Fruit fly (Drosophila melanogaster) whole organism, embryonic: ENCODE measurements around the gene Ifrd1.
A peak's percentile ranks its signal among the peaks of the same experiment; 100 is the strongest.

Experiments used
- ATbp ChIP-seq: fragments of 200-800 bp; sonication (Bioruptor generic); optimal IDR thresholded peaks from 2 replicates; lab custom pipeline; 2017; ENCODE audit warnings: missing biosample characterization, mild to moderate bottlenecking, missing genetic modification characterization, missing genetic modification reagents
- CG10543 ChIP-seq: fragments of 200-800 bp; sonication (Bioruptor generic); optimal IDR thresholded peaks from 3 replicates; lab custom pipeline; 2017; ENCODE audit warnings: missing biosample characterization, mild to moderate bottlenecking, missing genetic modification characterization, moderate library complexity
- CG11093 ChIP-seq: fragments of 200-800 bp; sonication (Bioruptor generic); IDR thresholded peaks from 3 replicates; pipeline ENCODE4 v1.3.6; 2022; ENCODE audit warnings: missing biosample characterization, missing genetic modification characterization
- CG11456 ChIP-seq: fragments of 200-800 bp; sonication (Bioruptor generic); IDR thresholded peaks from 3 replicates; pipeline ENCODE4 v1.3.6; 2022; ENCODE audit warnings: missing biosample characterization, missing genetic modification characterization
- CG11504 ChIP-seq: fragments of 200-800 bp; sonication (Bioruptor generic); optimal IDR thresholded peaks from 3 replicates; lab custom pipeline; 2019; ENCODE audit warnings: missing biosample characterization, mild to moderate bottlenecking, missing genetic modification characterization, moderate library complexity
- CG11560 ChIP-seq: fragments of 200-800 bp; sonication (Bioruptor generic); IDR thresholded peaks from 3 replicates; pipeline ENCODE4 v1.3.6; 2022; ENCODE audit warnings: missing biosample characterization, missing genetic modification characterization
- CG12236 ChIP-seq: fragments of 200-800 bp; sonication (Bioruptor generic); optimal IDR thresholded peaks from 2 replicates; lab custom pipeline; 2016; ENCODE audit warnings: missing biosample characterization, missing genetic modification characterization
- CG12391 ChIP-seq: fragments of 200-800 bp; sonication (Bioruptor generic); optimal IDR thresholded peaks from 3 replicates; lab custom pipeline; 2018; ENCODE audit warnings: missing biosample characterization, mild to moderate bottlenecking, missing genetic modification characterization, moderate library complexity
- CG12744 ChIP-seq: fragments of 200-800 bp; sonication (Bioruptor generic); optimal IDR thresholded peaks from 2 replicates; lab custom pipeline; 2016; ENCODE audit warnings: missing biosample characterization, missing genetic modification characterization
- CG15011 ChIP-seq: fragments of 200-800 bp; sonication (Bioruptor generic); optimal IDR thresholded peaks from 3 replicates; lab custom pipeline; 2018; ENCODE audit warnings: missing biosample characterization, mild to moderate bottlenecking, missing genetic modification characterization
- CG15269 ChIP-seq: fragments of 200-800 bp; sonication (Bioruptor generic); optimal IDR thresholded peaks from 2 replicates; lab custom pipeline; 2018; ENCODE audit warnings: missing biosample characterization, mild to moderate bottlenecking, missing genetic modification characterization, moderate library complexity
- CG16813 ChIP-seq: fragments of 200-800 bp; sonication (Bioruptor generic); IDR thresholded peaks from 3 replicates; pipeline ENCODE4 v1.3.6; 2022; ENCODE audit warnings: missing biosample characterization, missing genetic modification characterization; ENCODE audit not compliant: partially characterized antibody
- CG2712 ChIP-seq: fragments of 200-800 bp; optimal IDR thresholded peaks from 3 replicates; lab custom pipeline; 2019; ENCODE audit warnings: missing biosample characterization, mild to moderate bottlenecking, missing genetic modification characterization, moderate library complexity
- CG3163 ChIP-seq: fragments of 200-800 bp; sonication (Bioruptor generic); optimal IDR thresholded peaks from 3 replicates; lab custom pipeline; 2016; ENCODE audit warnings: missing biosample characterization, missing genetic modification characterization
- CG33557 ChIP-seq: fragments of 200-800 bp; sonication (Bioruptor generic); optimal IDR thresholded peaks from 2 replicates; lab custom pipeline; 2019; ENCODE audit warnings: missing biosample characterization, mild to moderate bottlenecking, missing genetic modification characterization, moderate library complexity
- CG3726 ChIP-seq: fragments of 200-800 bp; sonication (Bioruptor generic); IDR thresholded peaks from 3 replicates; pipeline ENCODE4, ENCODE4 v1.3.6; 2022; ENCODE audit warnings: missing biosample characterization, missing genetic modification characterization
- CG4282 ChIP-seq: fragments of 200-800 bp; sonication (Bioruptor generic); optimal IDR thresholded peaks from 2 replicates; lab custom pipeline; 2016; ENCODE audit warnings: missing biosample characterization, missing genetic modification characterization
- CG4707 ChIP-seq: fragments of 200-800 bp; sonication (Bioruptor generic); optimal IDR thresholded peaks from 2 replicates; lab custom pipeline; 2018; ENCODE audit warnings: missing biosample characterization, mild to moderate bottlenecking, missing genetic modification characterization, moderate library complexity
- CG6689 ChIP-seq: fragments of 200-800 bp; sonication (Bioruptor generic); IDR thresholded peaks from 2 replicates; pipeline ENCODE4 v1.3.6; 2022; ENCODE audit warnings: missing biosample characterization, missing genetic modification characterization
- CG7357 ChIP-seq: fragments of 200-800 bp; sonication (Bioruptor generic); IDR thresholded peaks from 3 replicates; pipeline ENCODE4 v1.3.6; 2022; ENCODE audit warnings: missing biosample characterization, missing genetic modification characterization
- CG7839 ChIP-seq: fragments of 200-800 bp; sonication (Bioruptor generic); optimal IDR thresholded peaks from 3 replicates; lab custom pipeline; 2018; ENCODE audit warnings: missing biosample characterization, mild to moderate bottlenecking, missing genetic modification characterization, moderate library complexity
- CG8089 ChIP-seq: fragments of 200-800 bp; sonication (Bioruptor generic); optimal IDR thresholded peaks from 3 replicates; lab custom pipeline; 2016; ENCODE audit warnings: missing biosample characterization, missing genetic modification characterization
- CG9437 ChIP-seq: fragments of 200-800 bp; sonication (Bioruptor generic); optimal IDR thresholded peaks from 2 replicates; lab custom pipeline; 2018; ENCODE audit warnings: missing biosample characterization, mild to moderate bottlenecking, missing genetic modification characterization
- CG9797 ChIP-seq: fragments of 200-800 bp; sonication (Bioruptor generic); optimal IDR thresholded peaks from 3 replicates; lab custom pipeline; 2018; ENCODE audit warnings: missing biosample characterization, mild to moderate bottlenecking, missing genetic modification characterization
- Elba2 ChIP-seq: fragments of 200-800 bp; sonication (Bioruptor generic); optimal IDR thresholded peaks from 3 replicates; lab custom pipeline; 2016; ENCODE audit warnings: missing biosample characterization, missing genetic modification characterization
- Ets65A ChIP-seq: fragments of 200-800 bp; sonication (Bioruptor generic); peaks from one replicate; lab custom pipeline; 2016; ENCODE audit warnings: missing biosample characterization, missing genetic modification characterization
- HmgD ChIP-seq: fragments of 200-800 bp; sonication (Bioruptor generic); optimal IDR thresholded peaks from 3 replicates; lab custom pipeline; 2016; ENCODE audit warnings: missing biosample characterization, missing genetic modification characterization
- Rfx ChIP-seq: fragments of 200-800 bp; sonication (Bioruptor generic); IDR thresholded peaks from 2 replicates; pipeline ENCODE4 v1.3.6; 2022; ENCODE audit warnings: missing biosample characterization, missing genetic modification characterization
- Side ChIP-seq: fragments of 200-800 bp; sonication (Bioruptor generic); optimal IDR thresholded peaks from 2 replicates; lab custom pipeline; 2016; ENCODE audit warnings: missing biosample characterization, missing genetic modification characterization
- Tbp ChIP-seq: fragments of >200 bp; optimal IDR thresholded peaks from 2 replicates; lab custom pipeline; 2018; ENCODE audit warnings: missing biosample characterization, missing genetic modification characterization
- al ChIP-seq: fragments of 200-800 bp; sonication (Bioruptor generic); IDR thresholded peaks from 2 replicates; pipeline ENCODE4 v1.3.6; 2022; ENCODE audit warnings: missing biosample characterization, missing genetic modification characterization
- ash1 ChIP-seq: fragments of 200-800 bp; sonication (Bioruptor generic); optimal IDR thresholded peaks from 2 replicates; lab custom pipeline; 2018; ENCODE audit warnings: missing biosample characterization, mild to moderate bottlenecking, missing genetic modification characterization
- btn ChIP-seq: fragments of 200-800 bp; sonication (Bioruptor generic); optimal IDR thresholded peaks from 2 replicates; lab custom pipeline; 2016; ENCODE audit warnings: missing biosample characterization, missing genetic modification characterization
- chn ChIP-seq: fragments of 200-800 bp; sonication (Bioruptor generic); optimal IDR thresholded peaks from 2 replicates; lab custom pipeline; 2016; ENCODE audit warnings: missing biosample characterization, missing genetic modification characterization
- corto ChIP-seq: fragments of 200-800 bp; sonication (Bioruptor generic); optimal IDR thresholded peaks from 2 replicates; lab custom pipeline; 2016; ENCODE audit warnings: missing biosample characterization, mild to moderate bottlenecking, missing genetic modification characterization, moderate library complexity
- croc ChIP-seq: fragments of 200-800 bp; sonication (Bioruptor generic); conservative IDR thresholded peaks from 3 replicates; pipeline ENCODE4 v1.3.6; 2022; ENCODE audit warnings: missing biosample characterization, missing genetic modification characterization
- crp ChIP-seq, 2 experiments: fragments of 200-800 bp; sonication (Bioruptor generic); optimal IDR thresholded peaks; 2 replicates in 1 of 2; 3 replicates in 1 of 2; lab custom pipeline; 2017; ENCODE audit warnings: missing biosample characterization in 2 of 2, missing genetic modification characterization in 2 of 2, mild to moderate bottlenecking in 1 of 2, moderate library complexity in 1 of 2
- ems ChIP-seq: fragments of 200-800 bp; sonication (Bioruptor generic); optimal IDR thresholded peaks from 3 replicates; lab custom pipeline; 2016; ENCODE audit warnings: missing biosample characterization, missing genetic modification characterization
- ewg ChIP-seq: fragments of 200-800 bp; sonication (Bioruptor generic); optimal IDR thresholded peaks from 3 replicates; lab custom pipeline; 2017; ENCODE audit warnings: mild to moderate bottlenecking, missing biosample characterization, missing genetic modification reagents, missing genetic modification characterization
- fd102C ChIP-seq: fragments of 200-800 bp; sonication (Bioruptor generic); optimal IDR thresholded peaks from 2 replicates; lab custom pipeline; 2018; ENCODE audit warnings: missing biosample characterization, mild to moderate bottlenecking, missing genetic modification characterization, moderate library complexity
- fd3F ChIP-seq: fragments of 200-800 bp; sonication (Bioruptor generic); optimal IDR thresholded peaks from 2 replicates; lab custom pipeline; 2018; ENCODE audit warnings: missing biosample characterization, mild to moderate bottlenecking, missing genetic modification characterization, moderate library complexity
- gce ChIP-seq: fragments of 200-800 bp; sonication (Bioruptor generic); IDR thresholded peaks from 3 replicates; pipeline ENCODE4 v1.3.6; 2022; ENCODE audit warnings: missing biosample characterization, missing genetic modification characterization
- gfzf ChIP-seq: fragments of 200-800 bp; sonication (Bioruptor generic); optimal IDR thresholded peaks from 2 replicates; lab custom pipeline; 2016; ENCODE audit warnings: missing biosample characterization, mild to moderate bottlenecking, missing genetic modification characterization, moderate library complexity
- gsb ChIP-seq: fragments of 200-800 bp; sonication (Bioruptor generic); IDR thresholded peaks from 2 replicates; pipeline ENCODE4 v1.3.6; 2022; ENCODE audit warnings: missing biosample characterization, missing genetic modification characterization
- inv ChIP-seq: fragments of 200-800 bp; sonication (Bioruptor generic); IDR thresholded peaks from 2 replicates; pipeline ENCODE4 v1.3.6; 2022; ENCODE audit warnings: missing biosample characterization, missing genetic modification characterization; ENCODE audit not compliant: partially characterized antibody
- lab ChIP-seq: fragments of 200-800 bp; sonication (Bioruptor generic); optimal IDR thresholded peaks from 3 replicates; lab custom pipeline; 2017; ENCODE audit warnings: missing biosample characterization, missing genetic modification characterization, mild to moderate bottlenecking, moderate library complexity, missing genetic modification reagents
- onecut ChIP-seq: fragments of 200-800 bp; sonication (Bioruptor generic); IDR thresholded peaks from 2 replicates; pipeline ENCODE4 v1.3.6; 2022; ENCODE audit warnings: missing biosample characterization, missing genetic modification characterization
- sens ChIP-seq: fragments of 200-800 bp; sonication (Bioruptor generic); peaks from one replicate; lab custom pipeline; 2016; ENCODE audit warnings: missing biosample characterization, missing genetic modification characterization
- sug ChIP-seq: fragments of 200-800 bp; optimal IDR thresholded peaks from 2 replicates; lab custom pipeline; 2019; ENCODE audit warnings: missing biosample characterization, mild to moderate bottlenecking, missing genetic modification characterization, moderate library complexity
- tgo ChIP-seq: fragments of 200-800 bp; sonication (Bioruptor generic); IDR thresholded peaks from 3 replicates; pipeline ENCODE4 v1.3.6; 2022; ENCODE audit warnings: missing biosample characterization, missing genetic modification characterization
- wdn ChIP-seq: fragments of 200-800 bp; sonication (Bioruptor generic); IDR thresholded peaks from 2 replicates; pipeline ENCODE4 v1.3.6; 2022; ENCODE audit warnings: missing biosample characterization, missing genetic modification characterization

The Ifrd1 gene

dm6 chr2L:2888859-2889443 is 14.7 kb upstream of the Ifrd1 start (continued):
- no peak for TF ChIP-seq ash1
- TF ChIP-seq chn (GFP tag; lab: Kevin White, UChicago) = no peak
- TF ChIP-seq Tbp = no peak
- TF ChIP-seq CG3163 (GFP tag; lab: Kevin White, UChicago) = peak; percentile 64
- no peak for TF ChIP-seq gce
- TF ChIP-seq ewg (GFP tag; lab: Kevin White, UChicago) = no peak
- no peak for TF ChIP-seq CG12236
- no peak for TF ChIP-seq croc (GFP tag; lab: Robert Waterston, UW)
- no peak for TF ChIP-seq ems
- no peak for TF ChIP-seq CG11456 (GFP tag; lab: Robert Waterston, UW)
- no peak for TF ChIP-seq CG15269 (tag; lab: Kevin White, UChicago)
- no peak for TF ChIP-seq tgo
- no peak for TF ChIP-seq Elba2 (GFP tag; lab: Kevin White, UChicago)
- no peak for TF ChIP-seq corto (GFP tag; lab: Kevin White, UChicago)
- no peak for TF ChIP-seq fd3F (GFP tag; lab: Kevin White, UChicago)
- TF ChIP-seq CG8089 (GFP tag; lab: Kevin White, UChicago) = no peak
- TF ChIP-seq gsb = no peak
- TF ChIP-seq btn (GFP tag; lab: Kevin White, UChicago) = no peak
- TF ChIP-seq Ets65A (GFP tag; lab: Kevin White, UChicago) = no peak
- TF ChIP-seq CG10543 (GFP tag; lab: Kevin White, UChicago) = no peak
- no peak for TF ChIP-seq CG15011
- no peak for TF ChIP-seq CG7839
- no peak for TF ChIP-seq CG3726
- no peak for TF ChIP-seq CG33557 (GFP tag; lab: Kevin White, UChicago)
- TF ChIP-seq fd102C (GFP tag; lab: Kevin White, UChicago) = no peak
- peak in 1 of 2 experiments; percentile 31 for TF ChIP-seq crp (GFP tag; optimal IDR thresholded peaks at IDR 0.05; lab: Kevin White, UChicago)
- TF ChIP-seq CG9797 = no peak
- TF ChIP-seq sug (tag; lab: Kevin White, UChicago) = no peak
- no peak for TF ChIP-seq al (GFP tag; lab: Robert Waterston, UW)
- peak; percentile 28 for TF ChIP-seq sens (GFP tag; lab: Kevin White, UChicago)
- TF ChIP-seq CG11560 = no peak
- TF ChIP-seq CG12744 (GFP tag; lab: Kevin White, UChicago) = no peak
- no peak for TF ChIP-seq gfzf (GFP tag; lab: Kevin White, UChicago)
- TF ChIP-seq CG7357 (GFP tag; lab: Robert Waterston, UW) = no peak
- TF ChIP-seq CG4707 (GFP tag; lab: Kevin White, UChicago) = no peak
- no peak for TF ChIP-seq HmgD (GFP tag; lab: Kevin White, UChicago)
- TF ChIP-seq CG11093 (GFP tag; lab: Robert Waterston, UW) = no peak
- no peak for TF ChIP-seq onecut (GFP tag; lab: Robert Waterston, UW)
- TF ChIP-seq wdn (GFP tag; lab: Robert Waterston, UW) = no peak
- no peak for TF ChIP-seq CG6689 (GFP tag; lab: Robert Waterston, UW)
- no peak for TF ChIP-seq CG12391 (tag; lab: Kevin White, UChicago)
- no peak for TF ChIP-seq CG4282 (GFP tag; lab: Kevin White, UChicago)
- TF ChIP-seq CG2712 (tag; lab: Kevin White, UChicago) = no peak
- TF ChIP-seq Rfx (GFP tag; lab: Robert Waterston, UW) = no peak
- TF ChIP-seq lab = no peak
- TF ChIP-seq ATbp (GFP tag; lab: Kevin White, UChicago) = no peak
- no peak for TF ChIP-seq inv (GFP tag; lab: Robert Waterston, UW)
- TF ChIP-seq CG16813 (GFP tag; lab: Robert Waterston, UW) = no peak
- no peak for TF ChIP-seq CG11504 (tag; lab: Kevin White, UChicago)
- TF ChIP-seq CG9437 (GFP tag; lab: Kevin White, UChicago) = no peak
- no peak for TF ChIP-seq Side (GFP tag; lab: Kevin White, UChicago)
